Fruit fly (Drosophila melanogaster) whole organism, embryonic: ENCODE results near the gene rgn.
A peak's percentile ranks its signal among the peaks of the same experiment; 100 is the strongest.

Experiments
- Atf-2 ChIP-seq: fragments of 200-800 bp; sonication (Bioruptor generic); optimal IDR thresholded peaks from 2 replicates; lab custom pipeline; 2016; ENCODE audit warnings: missing biosample characterization, missing genetic modification characterization
- Blimp-1 ChIP-seq: fragments of 200-800 bp; sonication (Bioruptor generic); optimal IDR thresholded peaks from 3 replicates; lab custom pipeline; 2018; ENCODE audit warnings: missing biosample characterization, missing genetic modification characterization, mild to moderate bottlenecking, moderate library complexity, missing genetic modification reagents
- C15 ChIP-seq: fragments of 200-800 bp; sonication (Bioruptor generic); IDR thresholded peaks from 3 replicates; pipeline ENCODE4 v1.3.6; 2022; ENCODE audit warnings: missing biosample characterization, missing genetic modification characterization
- CG10147 ChIP-seq: fragments of 200-800 bp; sonication (Bioruptor generic); optimal IDR thresholded peaks from 2 replicates; lab custom pipeline; 2019; ENCODE audit warnings: missing biosample characterization, mild to moderate bottlenecking, missing genetic modification characterization, moderate library complexity
- CG1024 ChIP-seq: fragments of 200-800 bp; sonication (Bioruptor generic); IDR thresholded peaks from 2 replicates; pipeline ENCODE4 v1.3.6; 2022; ENCODE audit warnings: missing biosample characterization, missing genetic modification characterization
- CG10366 ChIP-seq: fragments of 200-800 bp; sonication (Bioruptor generic); IDR thresholded peaks from 2 replicates; pipeline ENCODE4 v1.3.6; 2022; ENCODE audit warnings: missing biosample characterization, missing genetic modification characterization
- CG10462 ChIP-seq: fragments of 200-800 bp; sonication (Bioruptor generic); optimal IDR thresholded peaks from 2 replicates; lab custom pipeline; 2016; ENCODE audit warnings: missing biosample characterization, missing genetic modification characterization
- CG11093 ChIP-seq: fragments of 200-800 bp; sonication (Bioruptor generic); IDR thresholded peaks from 3 replicates; pipeline ENCODE4 v1.3.6; 2022; ENCODE audit warnings: missing biosample characterization, missing genetic modification characterization
- CG13624 ChIP-seq: fragments of 200-800 bp; sonication (Bioruptor generic); optimal IDR thresholded peaks from 2 replicates; lab custom pipeline; 2016; ENCODE audit warnings: missing biosample characterization, missing genetic modification characterization
- CG13775 ChIP-seq: fragments of 200-800 bp; sonication (Bioruptor generic); optimal IDR thresholded peaks from 3 replicates; lab custom pipeline; 2017; ENCODE audit warnings: missing biosample characterization, mild to moderate bottlenecking, missing genetic modification characterization
- CG14965 ChIP-seq: fragments of 200-800 bp; sonication (Bioruptor generic); optimal IDR thresholded peaks from 2 replicates; lab custom pipeline; 2016; ENCODE audit warnings: missing biosample characterization, missing genetic modification characterization, borderline replicate concordance
- CG15073 ChIP-seq: fragments of 200-800 bp; sonication (Bioruptor generic); optimal IDR thresholded peaks from 2 replicates; lab custom pipeline; 2016; ENCODE audit warnings: missing biosample characterization, missing genetic modification characterization
- CG1602 ChIP-seq: fragments of 200-800 bp; sonication (Bioruptor generic); optimal IDR thresholded peaks from 3 replicates; lab custom pipeline; 2016; ENCODE audit warnings: missing biosample characterization, missing genetic modification characterization
- CG18764 ChIP-seq: fragments of 200-800 bp; sonication (Bioruptor generic); optimal IDR thresholded peaks from 3 replicates; lab custom pipeline; 2016; ENCODE audit warnings: missing biosample characterization, missing genetic modification characterization
- CG30403 ChIP-seq: fragments of 200-800 bp; sonication (Bioruptor generic); optimal IDR thresholded peaks from 3 replicates; lab custom pipeline; 2016; ENCODE audit warnings: missing biosample characterization, missing genetic modification characterization
- CG4617 ChIP-seq: fragments of 200-800 bp; sonication (Bioruptor generic); optimal IDR thresholded peaks from 3 replicates; lab custom pipeline; 2016; ENCODE audit warnings: missing biosample characterization, missing genetic modification characterization, borderline replicate concordance
- CG7271 ChIP-seq: fragments of 200-800 bp; sonication (Bioruptor generic); optimal IDR thresholded peaks from 2 replicates; lab custom pipeline; 2018; ENCODE audit warnings: missing biosample characterization, mild to moderate bottlenecking, missing genetic modification characterization, moderate library complexity
- CG7357 ChIP-seq: fragments of 200-800 bp; sonication (Bioruptor generic); IDR thresholded peaks from 3 replicates; pipeline ENCODE4 v1.3.6; 2022; ENCODE audit warnings: missing biosample characterization, missing genetic modification characterization
- CG7786 ChIP-seq: fragments of 200-800 bp; sonication (Bioruptor generic); optimal IDR thresholded peaks from 2 replicates; lab custom pipeline; 2016; ENCODE audit warnings: missing biosample characterization, missing genetic modification characterization
- CG8089 ChIP-seq: fragments of 200-800 bp; sonication (Bioruptor generic); optimal IDR thresholded peaks from 3 replicates; lab custom pipeline; 2016; ENCODE audit warnings: missing biosample characterization, missing genetic modification characterization
- CG8924 ChIP-seq: fragments of 200-800 bp; optimal IDR thresholded peaks from 3 replicates; lab custom pipeline; 2019; ENCODE audit warnings: missing biosample characterization, mild to moderate bottlenecking, missing genetic modification characterization, moderate library complexity
- CG9437 ChIP-seq: fragments of 200-800 bp; sonication (Bioruptor generic); optimal IDR thresholded peaks from 2 replicates; lab custom pipeline; 2018; ENCODE audit warnings: missing biosample characterization, mild to moderate bottlenecking, missing genetic modification characterization
- CG9609 ChIP-seq: fragments of 200-800 bp; sonication (Bioruptor generic); optimal IDR thresholded peaks from 3 replicates; lab custom pipeline; 2016; ENCODE audit warnings: missing biosample characterization, missing genetic modification characterization
- CHES-1-like ChIP-seq: fragments of 200-800 bp; sonication (Bioruptor generic); optimal IDR thresholded peaks from 2 replicates; lab custom pipeline; 2016; ENCODE audit warnings: missing biosample characterization, missing genetic modification characterization
- D19A ChIP-seq: fragments of 200-800 bp; optimal IDR thresholded peaks from 3 replicates; lab custom pipeline; 2019; ENCODE audit warnings: missing biosample characterization, mild to moderate bottlenecking, missing genetic modification characterization, moderate library complexity
- Dek ChIP-seq: fragments of 200-800 bp; sonication (Bioruptor generic); optimal IDR thresholded peaks from 3 replicates; lab custom pipeline; 2019; ENCODE audit warnings: missing biosample characterization, mild to moderate bottlenecking, missing genetic modification characterization, moderate library complexity
- Dip3 ChIP-seq: fragments of 200-800 bp; sonication (Bioruptor generic); optimal IDR thresholded peaks from 3 replicates; lab custom pipeline; 2016; ENCODE audit warnings: missing biosample characterization, missing genetic modification characterization
- Fer3 ChIP-seq: fragments of 200-800 bp; sonication (Bioruptor generic); optimal IDR thresholded peaks from 2 replicates; lab custom pipeline; 2018; ENCODE audit warnings: missing biosample characterization, mild to moderate bottlenecking, missing genetic modification characterization, moderate library complexity
- Gug ChIP-seq: fragments of 200-800 bp; sonication (Bioruptor generic); IDR thresholded peaks from 4 replicates; pipeline ENCODE4 v1.3.6; 2022; ENCODE audit warnings: missing biosample characterization, missing genetic modification characterization
- HLHmδ ChIP-seq: fragments of 200-800 bp; sonication (Bioruptor generic); optimal IDR thresholded peaks from 2 replicates; lab custom pipeline; 2018; ENCODE audit warnings: missing biosample characterization, mild to moderate bottlenecking, missing genetic modification characterization, moderate library complexity
- Hand ChIP-seq: fragments of 200-800 bp; sonication (Bioruptor generic); optimal IDR thresholded peaks from 2 replicates; lab custom pipeline; 2017; ENCODE audit warnings: mild to moderate bottlenecking, missing biosample characterization, missing genetic modification reagents, missing genetic modification characterization
- Hmr ChIP-seq: fragments of 200-800 bp; sonication (Bioruptor generic); optimal IDR thresholded peaks from 3 replicates; lab custom pipeline; 2017; ENCODE audit warnings: mild to moderate bottlenecking, missing biosample characterization, missing genetic modification reagents, missing genetic modification characterization
- Hr51 ChIP-seq, 2 experiments: fragments of 200-800 bp; sonication (Bioruptor generic); optimal IDR thresholded peaks; 2 replicates in 1 of 2; 3 replicates in 1 of 2; lab custom pipeline; 2016 to 2018; ENCODE audit warnings: missing biosample characterization in 2 of 2, missing genetic modification characterization in 2 of 2, mild to moderate bottlenecking in 1 of 2, moderate library complexity in 1 of 2
- Med ChIP-seq: fragments of 200-800 bp; sonication (Bioruptor generic); peaks from one replicate; lab custom pipeline; 2016; ENCODE audit warnings: missing biosample characterization, missing genetic modification characterization, mild to moderate bottlenecking, inconsistent platforms, moderate library complexity
- NK7.1 ChIP-seq: fragments of 200-800 bp; sonication (Bioruptor generic); optimal IDR thresholded peaks from 3 replicates; lab custom pipeline; 2016; ENCODE audit warnings: missing biosample characterization, missing genetic modification characterization
- Neu2 ChIP-seq: fragments of 200-800 bp; sonication (Bioruptor generic); optimal IDR thresholded peaks from 3 replicates; lab custom pipeline; 2016; ENCODE audit warnings: missing biosample characterization, missing genetic modification characterization, borderline replicate concordance
- Sry-β ChIP-seq: fragments of 200-800 bp; sonication (Bioruptor generic); optimal IDR thresholded peaks from 2 replicates; lab custom pipeline; 2018; ENCODE audit warnings: missing biosample characterization, mild to moderate bottlenecking, missing genetic modification characterization, moderate library complexity
- chinmo ChIP-seq: fragments of 200-800 bp; sonication (Bioruptor generic); IDR thresholded peaks from 4 replicates; pipeline ENCODE4 v1.3.6; 2022; ENCODE audit warnings: missing biosample characterization, missing genetic modification characterization; ENCODE audit not compliant: partially characterized antibody
- ems ChIP-seq: fragments of 200-800 bp; sonication (Bioruptor generic); optimal IDR thresholded peaks from 3 replicates; lab custom pipeline; 2016; ENCODE audit warnings: missing biosample characterization, missing genetic modification characterization
- en ChIP-seq: fragments of 200-800 bp; sonication (Bioruptor generic); optimal IDR thresholded peaks from 2 replicates; lab custom pipeline; 2016; ENCODE audit warnings: missing biosample characterization, missing genetic modification characterization
- esg ChIP-seq: fragments of 200-800 bp; sonication (Bioruptor generic); conservative IDR thresholded peaks from 2 replicates; pipeline ENCODE4 v1.3.6; 2022; ENCODE audit warnings: missing biosample characterization, missing genetic modification characterization
- fd96Cb ChIP-seq: fragments of 200-800 bp; sonication (Bioruptor generic); optimal IDR thresholded peaks from 2 replicates; lab custom pipeline; 2018; ENCODE audit warnings: missing biosample characterization, mild to moderate bottlenecking, missing genetic modification characterization, moderate library complexity
- hkb ChIP-seq, 2 experiments: fragments of 200-800 bp in 1 of 2; fragments of >200 bp in 1 of 2; sonication (Bioruptor generic) in 1 of 2; IDR thresholded peaks in 1 of 2; optimal IDR thresholded peaks in 1 of 2; 2 replicates each; pipeline versions ENCODE4 v1.3.6 to Lab custom; 2017 to 2022; ENCODE audit warnings: missing biosample characterization in 1 of 2, missing genetic modification characterization in 1 of 2
- nmo ChIP-seq: fragments of 200-800 bp; sonication (Bioruptor generic); optimal IDR thresholded peaks from 2 replicates; lab custom pipeline; 2018; ENCODE audit warnings: missing biosample characterization, mild to moderate bottlenecking, missing genetic modification characterization, moderate library complexity
- pros ChIP-seq: fragments of 200-800 bp; sonication (Bioruptor generic); optimal IDR thresholded peaks from 3 replicates; lab custom pipeline; 2019; ENCODE audit warnings: missing biosample characterization, mild to moderate bottlenecking, missing genetic modification characterization, moderate library complexity
- row ChIP-seq: fragments of 200-800 bp; sonication (Bioruptor generic); IDR thresholded peaks from 3 replicates; pipeline ENCODE4 v1.3.6; 2022; ENCODE audit warnings: missing biosample characterization, missing genetic modification characterization
- sna ChIP-seq: fragments of 200-800 bp; sonication (Bioruptor generic); IDR thresholded peaks from 2 replicates; pipeline ENCODE4 v1.3.6; 2022; ENCODE audit warnings: missing biosample characterization, missing genetic modification characterization; ENCODE audit not compliant: partially characterized antibody
- sqz ChIP-seq: fragments of 200-800 bp; sonication (Bioruptor generic); optimal IDR thresholded peaks from 3 replicates; lab custom pipeline; 2018; ENCODE audit warnings: missing biosample characterization, mild to moderate bottlenecking, missing genetic modification characterization
- ssp ChIP-seq: fragments of 200-800 bp; sonication (Bioruptor generic); IDR thresholded peaks from 2 replicates; pipeline ENCODE4 v1.3.6; 2022; ENCODE audit warnings: missing biosample characterization, missing genetic modification characterization
- trh ChIP-seq: fragments of 200-800 bp; sonication (Bioruptor generic); optimal IDR thresholded peaks from 2 replicates; lab custom pipeline; 2016; ENCODE audit warnings: missing biosample characterization, missing genetic modification characterization

Gene rgn

dm6 chr3L:21433098-21433497, 50.8 kb downstream of the rgn start, which contains the start of the genes barc and Aef1 (continued):
- peak; percentile 81 for TF ChIP-seq CG13624 (GFP tag; lab: Kevin White, UChicago)
- no peak for TF ChIP-seq chinmo (GFP tag; lab: Robert Waterston, UW)
- peak; percentile 71 for TF ChIP-seq Blimp-1
- TF ChIP-seq ems (GFP tag; lab: Kevin White, UChicago), result peak; percentile 77
- no peak for TF ChIP-seq D19A (tag; lab: Kevin White, UChicago)
- TF ChIP-seq CG11093, result peak; percentile 88; the same call in 2 of the 3 replicates
- TF ChIP-seq hkb (optimal IDR thresholded peaks at IDR 0.05; lab: Kevin White, UChicago), result no peak
- TF ChIP-seq hkb (GFP tag; IDR thresholded peaks at IDR 0.05; lab: Robert Waterston, UW), result peak; percentile 74
- peak; percentile 84 for TF ChIP-seq CG10366 (GFP tag; lab: Robert Waterston, UW)
- TF ChIP-seq sqz, result no peak
- TF ChIP-seq CG1602 (GFP tag; lab: Kevin White, UChicago), result peak; percentile 90
- peak; percentile 86 for TF ChIP-seq sna (GFP tag; lab: Robert Waterston, UW)
- peak; percentile 58 for TF ChIP-seq Sry-β (GFP tag; lab: Kevin White, UChicago)
- TF ChIP-seq Dek, result peak; percentile 81
- TF ChIP-seq CG18764 (GFP tag; lab: Kevin White, UChicago), result peak; percentile 77
- TF ChIP-seq pros (GFP tag; lab: Kevin White, UChicago), result no peak
- TF ChIP-seq Hr51 (GFP tag; optimal IDR thresholded peaks at IDR 0.05; lab: Kevin White, UChicago), result peak; percentile 79 to 88
- TF ChIP-seq Gug, result peak; percentile 94
- TF ChIP-seq CG10462, result peak; percentile 82
- TF ChIP-seq CG9609, result peak; percentile 80
- peak; percentile 85 for TF ChIP-seq Atf-2 (GFP tag; lab: Kevin White, UChicago)
- peak; percentile 86 for TF ChIP-seq ssp (GFP tag; lab: Robert Waterston, UW)
- TF ChIP-seq HLHmδ (GFP tag; lab: Kevin White, UChicago), result no peak
- TF ChIP-seq C15 (GFP tag; lab: Robert Waterston, UW), result peak; percentile 69; the same call in 1 of the 3 replicates
- TF ChIP-seq CG9437 (GFP tag; lab: Kevin White, UChicago), result peak; percentile 53
- peak; percentile 42 for TF ChIP-seq en (GFP tag; lab: Kevin White, UChicago)
- TF ChIP-seq CG8089, result peak; percentile 83
- TF ChIP-seq nmo (GFP tag; lab: Kevin White, UChicago), result peak; percentile 95
- TF ChIP-seq CG30403 (GFP tag; lab: Kevin White, UChicago), result peak; percentile 94
- peak; percentile 61 for TF ChIP-seq CG7271 (tag; lab: Kevin White, UChicago)
- TF ChIP-seq Neu2, result peak; percentile 57
- TF ChIP-seq CG4617, result peak; percentile 90
- peak; percentile 85 for TF ChIP-seq CG7786 (GFP tag; lab: Kevin White, UChicago)
- TF ChIP-seq Hmr (GFP tag; lab: Kevin White, UChicago), result peak; percentile 87
- no peak for TF ChIP-seq NK7.1 (GFP tag; lab: Kevin White, UChicago)
- peak; percentile 83 for TF ChIP-seq Fer3 (tag; lab: Kevin White, UChicago)
- peak; percentile 90 for TF ChIP-seq CG13775
- no peak for TF ChIP-seq CG1024 (GFP tag; lab: Robert Waterston, UW)
- peak; percentile 86 for TF ChIP-seq fd96Cb
- TF ChIP-seq CG7357 (GFP tag; lab: Robert Waterston, UW), result peak; percentile 87
- peak; percentile 53 for TF ChIP-seq trh
- TF ChIP-seq CG8924 (tag; lab: Kevin White, UChicago), result peak; percentile 83
- TF ChIP-seq CG10147 (GFP tag; lab: Kevin White, UChicago), result peak; percentile 84
- no peak for TF ChIP-seq Hand
- TF ChIP-seq esg (GFP tag; lab: Robert Waterston, UW), result peak; percentile 88
- TF ChIP-seq CHES-1-like (GFP tag; lab: Kevin White, UChicago), result peak; percentile 80
- TF ChIP-seq CG15073, result peak; percentile 59
- peak; percentile 96 for TF ChIP-seq Med (GFP tag; lab: Kevin White, UChicago)
- TF ChIP-seq row, result peak; percentile 99
- TF ChIP-seq CG14965, result no peak
- TF ChIP-seq Dip3 (GFP tag; lab: Kevin White, UChicago), result peak; percentile 88
